Fruit fly (Drosophila melanogaster) whole organism, embryonic: ENCODE results near the gene Cep97.

Experiments
- Asciz ChIP-seq: fragments of 200-800 bp; sonication (Bioruptor generic); optimal IDR thresholded peaks from 2 replicates; lab custom pipeline; 2017; ENCODE audit warnings: missing biosample characterization, mild to moderate bottlenecking, missing genetic modification characterization, missing genetic modification reagents
- CG10565 ChIP-seq: fragments of 200-800 bp; sonication (Bioruptor generic); optimal IDR thresholded peaks from 3 replicates; lab custom pipeline; 2016; ENCODE audit warnings: missing biosample characterization, mild to moderate bottlenecking, missing genetic modification characterization
- CG11456 ChIP-seq: fragments of 200-800 bp; sonication (Bioruptor generic); IDR thresholded peaks from 3 replicates; pipeline ENCODE4 v1.3.6; 2022; ENCODE audit warnings: missing biosample characterization, missing genetic modification characterization
- CG11504 ChIP-seq: fragments of 200-800 bp; sonication (Bioruptor generic); optimal IDR thresholded peaks from 3 replicates; lab custom pipeline; 2019; ENCODE audit warnings: missing biosample characterization, mild to moderate bottlenecking, missing genetic modification characterization, moderate library complexity
- CG11723 ChIP-seq: fragments of 200-800 bp; sonication (Bioruptor generic); optimal IDR thresholded peaks from 2 replicates; lab custom pipeline; 2017; ENCODE audit warnings: missing biosample characterization, mild to moderate bottlenecking, missing genetic modification characterization
- CG12071 ChIP-seq: fragments of 200-800 bp; sonication (Bioruptor generic); optimal IDR thresholded peaks from 3 replicates; lab custom pipeline; 2018; ENCODE audit warnings: missing biosample characterization, mild to moderate bottlenecking, missing genetic modification characterization
- CG12236 ChIP-seq: fragments of 200-800 bp; sonication (Bioruptor generic); optimal IDR thresholded peaks from 2 replicates; lab custom pipeline; 2016; ENCODE audit warnings: missing biosample characterization, missing genetic modification characterization
- CG12299 ChIP-seq: fragments of 200-800 bp; sonication (Bioruptor generic); optimal IDR thresholded peaks from 2 replicates; lab custom pipeline; 2018; ENCODE audit warnings: missing biosample characterization, mild to moderate bottlenecking, missing genetic modification characterization
- CG12391 ChIP-seq: fragments of 200-800 bp; sonication (Bioruptor generic); optimal IDR thresholded peaks from 3 replicates; lab custom pipeline; 2018; ENCODE audit warnings: missing biosample characterization, mild to moderate bottlenecking, missing genetic modification characterization, moderate library complexity
- CG13424 ChIP-seq: fragments of 200-800 bp; sonication (Bioruptor generic); optimal IDR thresholded peaks from 2 replicates; lab custom pipeline; 2019; ENCODE audit warnings: missing biosample characterization, mild to moderate bottlenecking, missing genetic modification characterization, moderate library complexity
- CG15269 ChIP-seq: fragments of 200-800 bp; sonication (Bioruptor generic); optimal IDR thresholded peaks from 2 replicates; lab custom pipeline; 2018; ENCODE audit warnings: missing biosample characterization, mild to moderate bottlenecking, missing genetic modification characterization, moderate library complexity
- CG1529 ChIP-seq: fragments of 200-800 bp; sonication (Bioruptor generic); optimal IDR thresholded peaks from 3 replicates; lab custom pipeline; 2018; ENCODE audit warnings: missing biosample characterization, missing genetic modification characterization
- CG1647 ChIP-seq: fragments of 200-800 bp; sonication (Bioruptor generic); optimal IDR thresholded peaks from 3 replicates; lab custom pipeline; 2016; ENCODE audit warnings: missing biosample characterization, missing genetic modification characterization
- CG16815 ChIP-seq: fragments of 200-800 bp; sonication (Bioruptor generic); optimal IDR thresholded peaks from 3 replicates; lab custom pipeline; 2017; ENCODE audit warnings: missing biosample characterization, mild to moderate bottlenecking, missing genetic modification characterization
- CG16863 ChIP-seq: fragments of 200-800 bp; sonication (Bioruptor generic); optimal IDR thresholded peaks from 3 replicates; lab custom pipeline; 2016; ENCODE audit warnings: missing biosample characterization, missing genetic modification characterization
- CG17328 ChIP-seq: fragments of 200-800 bp; sonication (Bioruptor generic); IDR thresholded peaks from 2 replicates; pipeline ENCODE4 v1.3.6; 2022; ENCODE audit warnings: missing biosample characterization, missing genetic modification characterization
- CG17361 ChIP-seq: fragments of 200-800 bp; sonication (Bioruptor generic); IDR thresholded peaks from 3 replicates; pipeline ENCODE4 v1.3.6; 2022; ENCODE audit warnings: missing biosample characterization, missing genetic modification characterization
- CG17612 ChIP-seq: fragments of 200-800 bp; sonication (Bioruptor generic); IDR thresholded peaks from 2 replicates; pipeline ENCODE4 v1.3.6; 2022; ENCODE audit warnings: missing biosample characterization, missing genetic modification characterization
- CG30403 ChIP-seq: fragments of 200-800 bp; sonication (Bioruptor generic); optimal IDR thresholded peaks from 3 replicates; lab custom pipeline; 2016; ENCODE audit warnings: missing biosample characterization, missing genetic modification characterization
- CG31441 ChIP-seq: fragments of 200-800 bp; sonication (Bioruptor generic); IDR thresholded peaks from 2 replicates; pipeline ENCODE4 v1.3.6; 2022; ENCODE audit warnings: missing biosample characterization, missing genetic modification characterization
- CG42726 ChIP-seq: fragments of 200-800 bp; sonication (Bioruptor generic); IDR thresholded peaks from 2 replicates; pipeline ENCODE4 v1.3.6; 2022; ENCODE audit warnings: missing biosample characterization, missing genetic modification characterization; ENCODE audit not compliant: partially characterized antibody
- CG4282 ChIP-seq: fragments of 200-800 bp; sonication (Bioruptor generic); optimal IDR thresholded peaks from 2 replicates; lab custom pipeline; 2016; ENCODE audit warnings: missing biosample characterization, missing genetic modification characterization
- CG4707 ChIP-seq: fragments of 200-800 bp; sonication (Bioruptor generic); optimal IDR thresholded peaks from 2 replicates; lab custom pipeline; 2018; ENCODE audit warnings: missing biosample characterization, mild to moderate bottlenecking, missing genetic modification characterization, moderate library complexity
- CG6654 ChIP-seq: fragments of 200-800 bp; sonication (Bioruptor generic); optimal IDR thresholded peaks from 2 replicates; lab custom pipeline; 2017; ENCODE audit warnings: missing biosample characterization, mild to moderate bottlenecking, missing genetic modification characterization
- CG8924 ChIP-seq: fragments of 200-800 bp; optimal IDR thresholded peaks from 3 replicates; lab custom pipeline; 2019; ENCODE audit warnings: missing biosample characterization, mild to moderate bottlenecking, missing genetic modification characterization, moderate library complexity
- CG9797 ChIP-seq: fragments of 200-800 bp; sonication (Bioruptor generic); optimal IDR thresholded peaks from 3 replicates; lab custom pipeline; 2018; ENCODE audit warnings: missing biosample characterization, mild to moderate bottlenecking, missing genetic modification characterization
- Dip2 ChIP-seq: fragments of 200-800 bp; sonication (Bioruptor generic); IDR thresholded peaks from 2 replicates; pipeline ENCODE4 v1.3.6; 2022; ENCODE audit warnings: missing biosample characterization, missing genetic modification characterization
- HLH54F ChIP-seq: fragments of 200-800 bp; sonication (Bioruptor generic); optimal IDR thresholded peaks from 3 replicates; lab custom pipeline; 2016; ENCODE audit warnings: missing biosample characterization, missing genetic modification characterization
- Hand ChIP-seq: fragments of 200-800 bp; sonication (Bioruptor generic); optimal IDR thresholded peaks from 2 replicates; lab custom pipeline; 2017; ENCODE audit warnings: mild to moderate bottlenecking, missing biosample characterization, missing genetic modification reagents, missing genetic modification characterization
- Hmx ChIP-seq: fragments of 200-800 bp; sonication (Bioruptor generic); optimal IDR thresholded peaks from 2 replicates; lab custom pipeline; 2016; ENCODE audit warnings: missing biosample characterization, missing genetic modification characterization
- Hr51 ChIP-seq, 2 experiments: fragments of 200-800 bp; sonication (Bioruptor generic); optimal IDR thresholded peaks; 2 replicates in 1 of 2; 3 replicates in 1 of 2; lab custom pipeline; 2016 to 2018; ENCODE audit warnings: missing biosample characterization in 2 of 2, missing genetic modification characterization in 2 of 2, mild to moderate bottlenecking in 1 of 2, moderate library complexity in 1 of 2
- Mrtf ChIP-seq: fragments of 200-800 bp; sonication (Bioruptor generic); IDR thresholded peaks from 3 replicates; pipeline ENCODE4 v1.3.6; 2022; ENCODE audit warnings: missing biosample characterization, missing genetic modification characterization
- Oli ChIP-seq: fragments of 200-800 bp; sonication (Bioruptor generic); optimal IDR thresholded peaks from 2 replicates; lab custom pipeline; 2018; ENCODE audit warnings: missing biosample characterization, mild to moderate bottlenecking, missing genetic modification characterization, moderate library complexity
- Pdp1 ChIP-seq, 2 experiments: fragments of 200-800 bp; sonication (Bioruptor generic); optimal IDR thresholded peaks; 3 replicates each; lab custom pipeline; 2016; ENCODE audit warnings: missing biosample characterization in 2 of 2, missing genetic modification characterization in 2 of 2, mild to moderate bottlenecking in 1 of 2, moderate library complexity in 1 of 2
- Ptx1 ChIP-seq: fragments of 200-800 bp; sonication (Bioruptor generic); IDR thresholded peaks from 2 replicates; pipeline ENCODE4 v1.3.6; 2022; ENCODE audit warnings: missing biosample characterization, missing genetic modification characterization
- Six4 ChIP-seq: fragments of 200-800 bp; sonication (Bioruptor generic); optimal IDR thresholded peaks from 2 replicates; lab custom pipeline; 2016; ENCODE audit warnings: missing biosample characterization, missing genetic modification characterization
- Sox102F ChIP-seq: fragments of 200-800 bp; sonication (Bioruptor generic); optimal IDR thresholded peaks from 2 replicates; lab custom pipeline; 2018; ENCODE audit warnings: missing biosample characterization, mild to moderate bottlenecking, missing genetic modification characterization, moderate library complexity
- cas ChIP-seq: fragments of 200-800 bp; sonication (Bioruptor generic); IDR thresholded peaks from 2 replicates; pipeline ENCODE4 v1.3.6; 2022; ENCODE audit warnings: missing biosample characterization, missing genetic modification characterization
- chinmo ChIP-seq: fragments of 200-800 bp; sonication (Bioruptor generic); IDR thresholded peaks from 4 replicates; pipeline ENCODE4 v1.3.6; 2022; ENCODE audit warnings: missing biosample characterization, missing genetic modification characterization; ENCODE audit not compliant: partially characterized antibody
- crc ChIP-seq: fragments of 200-800 bp; sonication (Bioruptor generic); optimal IDR thresholded peaks from 2 replicates; lab custom pipeline; 2016; ENCODE audit warnings: missing biosample characterization, missing genetic modification characterization
- fd96Cb ChIP-seq: fragments of 200-800 bp; sonication (Bioruptor generic); optimal IDR thresholded peaks from 2 replicates; lab custom pipeline; 2018; ENCODE audit warnings: missing biosample characterization, mild to moderate bottlenecking, missing genetic modification characterization, moderate library complexity
- ftz-f1 ChIP-seq: fragments of 200-800 bp; sonication (Bioruptor generic); optimal IDR thresholded peaks from 2 replicates; lab custom pipeline; 2016; ENCODE audit warnings: missing biosample characterization, missing genetic modification characterization
- inv ChIP-seq: fragments of 200-800 bp; sonication (Bioruptor generic); IDR thresholded peaks from 2 replicates; pipeline ENCODE4 v1.3.6; 2022; ENCODE audit warnings: missing biosample characterization, missing genetic modification characterization; ENCODE audit not compliant: partially characterized antibody
- lola ChIP-seq, 3 experiments: fragments of >200 bp in 2 of 3; fragments of 200-800 bp in 1 of 3; sonication (Bioruptor generic) in 1 of 3; optimal IDR thresholded peaks; 2 replicates each; lab custom pipeline; 2017 to 2019; ENCODE audit warnings: missing biosample characterization in 3 of 3, missing genetic modification characterization in 3 of 3, mild to moderate bottlenecking in 1 of 3, moderate library complexity in 1 of 3
- onecut ChIP-seq: fragments of 200-800 bp; sonication (Bioruptor generic); IDR thresholded peaks from 2 replicates; pipeline ENCODE4 v1.3.6; 2022; ENCODE audit warnings: missing biosample characterization, missing genetic modification characterization
- phol ChIP-seq: fragments of 200-800 bp; sonication (Bioruptor generic); optimal IDR thresholded peaks from 3 replicates; lab custom pipeline; 2018; ENCODE audit warnings: missing biosample characterization, mild to moderate bottlenecking, missing genetic modification characterization, moderate library complexity
- sd ChIP-seq: fragments of 200-800 bp; sonication (Bioruptor generic); optimal IDR thresholded peaks from 3 replicates; lab custom pipeline; 2018; ENCODE audit warnings: missing biosample characterization, mild to moderate bottlenecking, missing genetic modification characterization, moderate library complexity
- tap ChIP-seq: fragments of 200-800 bp; optimal IDR thresholded peaks from 3 replicates; lab custom pipeline; 2019; ENCODE audit warnings: missing biosample characterization, mild to moderate bottlenecking, missing genetic modification characterization, moderate library complexity
- vnd ChIP-seq: fragments of 200-800 bp; sonication (Bioruptor generic); IDR thresholded peaks from 3 replicates; pipeline ENCODE4 v1.3.6; 2022; ENCODE audit warnings: missing biosample characterization, missing genetic modification characterization; ENCODE audit not compliant: partially characterized antibody

Gene Cep97

DNA sequence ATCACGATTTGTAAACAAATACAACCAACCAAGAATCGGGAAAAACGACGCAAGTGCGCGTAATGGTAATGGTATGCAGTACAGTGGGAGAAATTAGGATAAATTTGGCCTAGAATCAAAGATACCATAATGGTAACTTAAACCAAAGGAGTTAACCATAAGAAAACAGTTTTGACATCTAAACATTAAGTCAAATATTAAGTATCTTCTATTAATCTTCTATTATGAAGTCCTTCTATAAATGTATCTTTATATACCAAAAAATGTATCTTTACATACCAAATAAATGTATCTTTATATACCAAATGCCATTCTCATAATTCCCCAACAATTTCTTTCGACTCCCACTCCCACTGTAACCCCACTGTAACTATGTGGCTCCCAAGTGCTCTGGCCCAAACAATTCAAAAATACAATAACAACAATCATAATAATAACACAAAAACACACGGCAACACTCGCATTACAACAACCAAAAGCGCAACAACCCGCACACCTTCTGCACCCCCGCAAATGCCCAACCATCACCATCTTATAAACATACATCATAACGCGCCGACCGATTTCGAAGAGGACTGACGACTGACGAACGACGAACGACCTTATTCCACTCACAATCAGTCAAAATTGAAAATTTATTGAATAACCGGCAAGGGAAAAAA is 11.8 kb upstream of the Cep97 start (continued):
- TF ChIP-seq CG17612 (GFP tag; lab: Robert Waterston, UW): no peak
- TF ChIP-seq Oli (tag; lab: Kevin White, UChicago): peak; percentile 39
- TF ChIP-seq CG12391 (tag; lab: Kevin White, UChicago): peak; percentile 42
- no peak for TF ChIP-seq Hmx (GFP tag; lab: Kevin White, UChicago)
- no peak for TF ChIP-seq cas (GFP tag; lab: Robert Waterston, UW)
- TF ChIP-seq Sox102F (GFP tag; lab: Kevin White, UChicago): peak; percentile 43
- TF ChIP-seq Hand (GFP tag; lab: Kevin White, UChicago): no peak
- no peak for TF ChIP-seq CG9797 (GFP tag; lab: Kevin White, UChicago)
- no peak for TF ChIP-seq CG4282 (GFP tag; lab: Kevin White, UChicago)
- peak; percentile 42 for TF ChIP-seq CG8924 (tag; lab: Kevin White, UChicago)
- TF ChIP-seq tap (tag; lab: Kevin White, UChicago): no peak
- peak; percentile 46 for TF ChIP-seq fd96Cb (tag; lab: Kevin White, UChicago)
- TF ChIP-seq Mrtf (GFP tag; lab: Robert Waterston, UW): no peak
- no peak for TF ChIP-seq chinmo
- no peak for TF ChIP-seq Six4 (GFP tag; lab: Kevin White, UChicago)
- TF ChIP-seq Dip2 (GFP tag; lab: Robert Waterston, UW): no peak; the same call in 1 of the 2 replicates
- no peak for TF ChIP-seq ftz-f1 (GFP tag; lab: Kevin White, UChicago)
- TF ChIP-seq phol: peak; percentile 53
- peak in 1 of 2 experiments; percentile 36 for TF ChIP-seq Hr51 (GFP tag; optimal IDR thresholded peaks at IDR 0.05; lab: Kevin White, UChicago)
- no peak for TF ChIP-seq CG1647 (GFP tag; lab: Kevin White, UChicago)
- TF ChIP-seq CG42726 (GFP tag; lab: Robert Waterston, UW): no peak
- TF ChIP-seq CG11723 (GFP tag; lab: Kevin White, UChicago): no peak
- no peak for TF ChIP-seq CG16815
- TF ChIP-seq Ptx1 (GFP tag; lab: Robert Waterston, UW): 0 out of 2 replicates have a peak, but pooled peaks have one; percentile 31
- TF ChIP-seq Asciz: no peak
- peak; percentile 26 for TF ChIP-seq CG13424
- TF ChIP-seq CG1529: no peak
- TF ChIP-seq CG30403 (GFP tag; lab: Kevin White, UChicago): peak; percentile 2
- peak; percentile 36 for TF ChIP-seq sd
- peak; percentile 38; the same call in 1 of the 2 replicates for TF ChIP-seq CG31441 (GFP tag; lab: Robert Waterston, UW)
- no peak for TF ChIP-seq CG11456 (GFP tag; lab: Robert Waterston, UW)
- TF ChIP-seq CG10565 (GFP tag; lab: Kevin White, UChicago): no peak
- TF ChIP-seq crc (GFP tag; lab: Kevin White, UChicago): no peak
- TF ChIP-seq vnd (GFP tag; lab: Robert Waterston, UW): no peak
- TF ChIP-seq CG11504: peak; percentile 54
- TF ChIP-seq CG17328 (GFP tag; lab: Robert Waterston, UW): 0 out of 2 replicates have a peak, but pooled peaks have one; percentile 6
- TF ChIP-seq lola (GFP tag; optimal IDR thresholded peaks at IDR 0.05; lab: Kevin White, UChicago): peak in 1 of 3 experiments; percentile 68
- TF ChIP-seq onecut (GFP tag; lab: Robert Waterston, UW): no peak
- no peak for TF ChIP-seq CG12299 (tag; lab: Kevin White, UChicago)
- TF ChIP-seq CG16863 (GFP tag; lab: Kevin White, UChicago): no peak
- no peak for TF ChIP-seq CG12236 (GFP tag; lab: Kevin White, UChicago)
- no peak for TF ChIP-seq Pdp1 (GFP tag; optimal IDR thresholded peaks at IDR 0.05; lab: Kevin White, UChicago)
- TF ChIP-seq CG15269 (tag; lab: Kevin White, UChicago): peak; percentile 5
- TF ChIP-seq CG17361 (GFP tag; lab: Robert Waterston, UW): no peak
- no peak for TF ChIP-seq CG6654 (GFP tag; lab: Kevin White, UChicago)
- peak; percentile 30 for TF ChIP-seq CG4707 (GFP tag; lab: Kevin White, UChicago)
- no peak for TF ChIP-seq HLH54F
- TF ChIP-seq inv (GFP tag; lab: Robert Waterston, UW): no peak
- no peak for TF ChIP-seq CG12071
